Worm (Caenorhabditis elegans) whole organism, mixed stage, embryonic: ENCODE data around the gene kin-19.

ENCODE experiments used
- ceh-39 ChIP-seq: fragments of 150-350 bp; optimal IDR thresholded peaks from 2 replicates; lab custom pipeline; 2014; ENCODE audit warnings: missing biosample characterization, missing genetic modification characterization
- elt-3 ChIP-seq: fragments of 150-350 bp; optimal IDR thresholded peaks from 2 replicates; lab custom pipeline; 2014; ENCODE audit warnings: missing biosample characterization, missing genetic modification characterization
- lsy-2 ChIP-seq: fragments of 150-350 bp; optimal IDR thresholded peaks from 2 replicates; lab custom pipeline; 2014; ENCODE audit warnings: missing biosample characterization, missing genetic modification characterization
- mab-5 ChIP-seq: fragments of 150-350 bp; optimal IDR thresholded peaks from 2 replicates; lab custom pipeline; 2014; ENCODE audit warnings: missing biosample characterization, missing genetic modification characterization
- mep-1 ChIP-seq: fragments of 150-350 bp; optimal IDR thresholded peaks from 2 replicates; lab custom pipeline; 2017; ENCODE audit warnings: missing biosample characterization, missing genetic modification reagents, missing genetic modification characterization, inconsistent platforms
- nhr-12 ChIP-seq: fragments of 150-350 bp; optimal IDR thresholded peaks from 2 replicates; lab custom pipeline; 2014; ENCODE audit warnings: missing biosample characterization, missing genetic modification characterization
- nhr-76 ChIP-seq: sonication (generic microtip); optimal IDR thresholded peaks from 2 replicates; lab custom pipeline; 2017; ENCODE audit warnings: missing biosample characterization, missing genetic modification characterization
- sem-2 ChIP-seq: fragments of 200-800 bp; sonication (Bioruptor generic); optimal IDR thresholded peaks from 2 replicates; lab custom pipeline; 2018; ENCODE audit warnings: mild to moderate bottlenecking, missing genetic modification characterization, missing compliant biosample characterization
- snpc-4 ChIP-seq: fragments of 150-350 bp; optimal IDR thresholded peaks from 2 replicates; lab custom pipeline; 2014; ENCODE audit warnings: missing biosample characterization, missing genetic modification characterization
- sptf-1 ChIP-seq: sonication (generic microtip); optimal IDR thresholded peaks from 2 replicates; lab custom pipeline; 2017; ENCODE audit warnings: mild to moderate bottlenecking, missing genetic modification characterization, moderate library complexity, missing compliant biosample characterization
- unc-120 ChIP-seq: sonication (generic microtip); optimal IDR thresholded peaks from 2 replicates; lab custom pipeline; 2017; ENCODE audit warnings: missing genetic modification characterization, missing compliant biosample characterization; ENCODE audit not compliant: poor library complexity, severe bottlenecking
- unc-39 ChIP-seq: fragments of 150-350 bp; optimal IDR thresholded peaks from 2 replicates; lab custom pipeline; 2014; ENCODE audit warnings: missing biosample characterization, missing genetic modification characterization
- unc-62 ChIP-seq: fragments of 150-350 bp; optimal IDR thresholded peaks from 2 replicates; lab custom pipeline; 2014; ENCODE audit warnings: missing biosample characterization, missing genetic modification reagents, missing genetic modification characterization

- TF ChIP-seq unc-120 (tag; lab: Kevin White, UChicago) (no peak), unc-62 (GFP tag; lab: Kevin White, UChicago) (no peak), sptf-1 (tag; lab: Kevin White, UChicago) (no peak), ceh-39 (no peak), nhr-12 (tag; lab: Kevin White, UChicago) (no peak), lsy-2 (no peak), sem-2 (no peak), elt-3 (tag; lab: Kevin White, UChicago) (no peak), mab-5 (tag; lab: Kevin White, UChicago) (no peak), mep-1 (tag; lab: Kevin White, UChicago) (no peak), nhr-76 (tag; lab: Kevin White, UChicago) (no peak), unc-39 (tag; lab: Kevin White, UChicago) (no peak), snpc-4 (tag; lab: Kevin White, UChicago) (no peak)
These were observed 45.5 kb upstream of the kin-19 start for ce11 chrIII:4131814-4132555.
